Worm (Caenorhabditis elegans) whole organism, midembryonic: ENCODE results near the gene R03D7.15.

Experiments
- T22C8.4 ChIP-seq: fragments of 200-800 bp; sonication (Bioruptor generic); IDR thresholded peaks from 2 replicates; pipeline ENCODE4 v1.3.6; 2022; ENCODE audit warnings: missing genetic modification characterization, missing compliant biosample characterization
- flt-1 ChIP-seq: fragments of 200-800 bp; sonication (Bioruptor generic); IDR thresholded peaks from 2 replicates; pipeline ENCODE4 v1.3.6; 2022; ENCODE audit warnings: missing genetic modification characterization, missing compliant biosample characterization
- med-1 ChIP-seq: sonication (generic microtip); optimal IDR thresholded peaks from 2 replicates; lab custom pipeline; 2017; ENCODE audit warnings: missing genetic modification characterization, mild to moderate bottlenecking, missing compliant biosample characterization, antibody characterized with exemption, missing genetic modification reagents; ENCODE audit not compliant: insufficient read depth
- ref-1 ChIP-seq: fragments of 200-800 bp; sonication (Bioruptor generic); conservative IDR thresholded peaks from 2 replicates; pipeline ENCODE4 v1.3.6; 2022; ENCODE audit warnings: missing genetic modification reagents, missing genetic modification characterization, missing compliant biosample characterization
- tab-1 ChIP-seq: fragments of 200-800 bp; sonication (Bioruptor generic); IDR thresholded peaks from 2 replicates; pipeline ENCODE4 v1.3.6; 2022; ENCODE audit warnings: missing genetic modification characterization, missing compliant biosample characterization
- ztf-29 ChIP-seq: fragments of 200-800 bp; sonication (Bioruptor generic); IDR thresholded peaks from 2 replicates; pipeline ENCODE4 v1.3.6; 2022; ENCODE audit warnings: missing genetic modification reagents, missing genetic modification characterization, missing compliant biosample characterization

DNA sequence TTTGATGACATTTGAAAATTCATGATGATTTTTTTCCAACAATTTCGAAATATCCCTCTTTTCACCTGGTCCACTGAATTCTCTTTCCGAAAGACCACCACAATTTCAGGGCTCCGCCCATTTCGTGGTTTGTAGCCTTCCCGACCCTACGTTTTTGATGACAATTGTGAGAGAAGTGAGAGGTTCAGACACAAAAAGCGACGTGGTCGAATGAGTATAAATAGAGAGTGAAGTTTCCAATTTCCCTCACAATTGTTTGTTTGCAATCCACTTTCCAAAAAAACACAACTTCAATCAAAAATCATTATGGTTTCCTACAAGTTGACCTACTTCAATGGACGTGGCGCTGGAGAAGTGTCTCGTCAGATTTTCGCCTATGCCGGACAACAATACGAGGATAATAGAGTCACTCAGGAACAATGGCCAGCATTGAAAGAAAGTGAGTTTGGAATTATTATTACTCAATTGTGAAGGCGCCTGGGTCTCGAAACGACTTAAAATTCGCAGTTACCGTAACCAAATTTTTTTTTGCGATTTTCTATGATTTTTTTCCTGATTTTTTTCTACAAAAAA, 8.2 kb downstream of the R03D7.15 start, which contains the start of gene gst-5:
- TF ChIP-seq tab-1 (GFP tag; lab: Robert Waterston, UW) (no peak), ztf-29 (no peak), ref-1 (GFP tag; lab: Robert Waterston, UW) (no peak), T22C8.4 (GFP tag; lab: Robert Waterston, UW) (no peak), med-1 (GFP tag; lab: Kevin White, UChicago) (no peak), flt-1 (GFP tag; lab: Robert Waterston, UW) (no peak)
